Worm (Caenorhabditis elegans): Measurements from ENCODE around the gene cin-4.

DNA sequence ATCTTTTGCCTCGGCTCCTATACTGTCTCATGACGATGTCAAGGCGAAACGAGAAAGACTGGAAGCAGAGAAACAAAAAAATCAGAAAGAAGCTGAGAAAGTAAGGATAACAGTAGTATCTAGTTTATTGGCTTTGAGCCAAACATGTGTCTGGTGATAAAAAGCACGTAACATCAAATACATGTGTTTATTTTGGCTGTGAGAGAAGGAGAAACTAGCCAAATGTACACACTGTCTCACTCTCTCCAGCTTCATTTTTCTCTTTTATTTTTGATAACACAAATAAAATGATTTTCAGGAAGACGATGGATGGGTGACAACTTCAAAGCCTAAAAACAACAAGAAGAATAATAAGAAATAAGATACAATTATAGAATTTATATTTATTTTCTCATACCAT, 8.6 kb upstream of the cin-4 start:
- no peak for TF ChIP-seq nhr-11 (tag; optimal IDR thresholded peaks at IDR 0.05)
- TF ChIP-seq ceh-22 (tag; optimal IDR thresholded peaks at IDR 0.05), result no peak
- no peak for TF ChIP-seq ahr-1 (tag; optimal IDR thresholded peaks at IDR 0.05)
